Fruit fly (Drosophila melanogaster) whole organism, embryonic: ENCODE measurements around the gene dj-1beta.

Experiments
- CG10147 ChIP-seq: fragments of 200-800 bp; sonication (Bioruptor generic); optimal IDR thresholded peaks from 2 replicates; lab custom pipeline; 2019; ENCODE audit warnings: missing biosample characterization, mild to moderate bottlenecking, missing genetic modification characterization, moderate library complexity
- CG10959 ChIP-seq: fragments of 200-800 bp; sonication (Bioruptor generic); IDR thresholded peaks from 2 replicates; pipeline ENCODE4 v1.3.6; 2022; ENCODE audit warnings: missing biosample characterization, missing genetic modification characterization
- CG13424 ChIP-seq: fragments of 200-800 bp; sonication (Bioruptor generic); optimal IDR thresholded peaks from 2 replicates; lab custom pipeline; 2019; ENCODE audit warnings: missing biosample characterization, mild to moderate bottlenecking, missing genetic modification characterization, moderate library complexity
- CG13624 ChIP-seq: fragments of 200-800 bp; sonication (Bioruptor generic); optimal IDR thresholded peaks from 2 replicates; lab custom pipeline; 2016; ENCODE audit warnings: missing biosample characterization, missing genetic modification characterization
- CG1529 ChIP-seq: fragments of 200-800 bp; sonication (Bioruptor generic); optimal IDR thresholded peaks from 3 replicates; lab custom pipeline; 2018; ENCODE audit warnings: missing biosample characterization, missing genetic modification characterization
- CG16815 ChIP-seq: fragments of 200-800 bp; sonication (Bioruptor generic); optimal IDR thresholded peaks from 3 replicates; lab custom pipeline; 2017; ENCODE audit warnings: missing biosample characterization, mild to moderate bottlenecking, missing genetic modification characterization
- CG17612 ChIP-seq: fragments of 200-800 bp; sonication (Bioruptor generic); IDR thresholded peaks from 2 replicates; pipeline ENCODE4 v1.3.6; 2022; ENCODE audit warnings: missing biosample characterization, missing genetic modification characterization
- CG18011 ChIP-seq: fragments of 200-800 bp; sonication (Bioruptor generic); optimal IDR thresholded peaks from 2 replicates; lab custom pipeline; 2017; ENCODE audit warnings: missing biosample characterization, missing genetic modification characterization, mild to moderate bottlenecking, moderate library complexity, missing genotype
- CG2875 ChIP-seq: fragments of 200-800 bp; sonication (Bioruptor generic); optimal IDR thresholded peaks from 2 replicates; lab custom pipeline; 2017; ENCODE audit warnings: missing biosample characterization, mild to moderate bottlenecking, missing genetic modification characterization, missing genetic modification reagents
- CG3065 ChIP-seq: fragments of 200-800 bp; sonication (Bioruptor generic); optimal IDR thresholded peaks from 2 replicates; lab custom pipeline; 2016; ENCODE audit warnings: missing biosample characterization, missing genetic modification characterization
- CG32532 ChIP-seq: fragments of 200-800 bp; sonication (Bioruptor generic); IDR thresholded peaks from 2 replicates; pipeline ENCODE4 v1.3.6; 2022; ENCODE audit warnings: missing biosample characterization, missing genetic modification characterization
- CG3407 ChIP-seq: fragments of 200-800 bp; sonication (Bioruptor generic); optimal IDR thresholded peaks from 2 replicates; lab custom pipeline; 2018; ENCODE audit warnings: missing biosample characterization, mild to moderate bottlenecking, missing genetic modification characterization
- CG3995 ChIP-seq: fragments of 200-800 bp; sonication (Bioruptor generic); optimal IDR thresholded peaks from 3 replicates; lab custom pipeline; 2016; ENCODE audit warnings: missing biosample characterization, missing genetic modification characterization
- CG7928 ChIP-seq: fragments of 200-800 bp; sonication (Bioruptor generic); optimal IDR thresholded peaks from 2 replicates; lab custom pipeline; 2017; ENCODE audit warnings: missing biosample characterization, mild to moderate bottlenecking, missing genetic modification characterization
- CG7987 ChIP-seq: fragments of 200-800 bp; sonication (Bioruptor generic); optimal IDR thresholded peaks from 2 replicates; lab custom pipeline; 2018; ENCODE audit warnings: missing biosample characterization, mild to moderate bottlenecking, missing genetic modification characterization, moderate library complexity
- Elba2 ChIP-seq: fragments of 200-800 bp; sonication (Bioruptor generic); optimal IDR thresholded peaks from 3 replicates; lab custom pipeline; 2016; ENCODE audit warnings: missing biosample characterization, missing genetic modification characterization
- HLH54F ChIP-seq: fragments of 200-800 bp; sonication (Bioruptor generic); optimal IDR thresholded peaks from 3 replicates; lab custom pipeline; 2016; ENCODE audit warnings: missing biosample characterization, missing genetic modification characterization
- Hey ChIP-seq: fragments of 200-800 bp; sonication (Bioruptor generic); optimal IDR thresholded peaks from 3 replicates; lab custom pipeline; 2018; ENCODE audit warnings: missing biosample characterization, mild to moderate bottlenecking, missing genetic modification characterization
- Hmr ChIP-seq: fragments of 200-800 bp; sonication (Bioruptor generic); optimal IDR thresholded peaks from 3 replicates; lab custom pipeline; 2017; ENCODE audit warnings: mild to moderate bottlenecking, missing biosample characterization, missing genetic modification reagents, missing genetic modification characterization
- Hsf ChIP-seq: fragments of 200-800 bp; sonication (Bioruptor generic); optimal IDR thresholded peaks from 3 replicates; lab custom pipeline; 2016; ENCODE audit warnings: missing biosample characterization, missing genetic modification characterization
- Lim3 ChIP-seq: fragments of 200-800 bp; sonication (Bioruptor generic); IDR thresholded peaks from 2 replicates; pipeline ENCODE4 v1.3.6; 2022; ENCODE audit warnings: missing biosample characterization, missing genetic modification characterization
- Lpt ChIP-seq: fragments of >200 bp; optimal IDR thresholded peaks from 2 replicates; lab custom pipeline; 2018; ENCODE audit warnings: missing biosample characterization, missing genetic modification characterization
- PHDP ChIP-seq: fragments of 200-800 bp; sonication (Bioruptor generic); optimal IDR thresholded peaks from 3 replicates; lab custom pipeline; 2018; ENCODE audit warnings: missing biosample characterization, mild to moderate bottlenecking, missing genetic modification characterization, moderate library complexity
- Poxn ChIP-seq: fragments of 200-800 bp; sonication (Bioruptor generic); IDR thresholded peaks from 2 replicates; pipeline ENCODE4 v1.3.6; 2022; ENCODE audit warnings: missing biosample characterization, missing genetic modification characterization
- Side ChIP-seq: fragments of 200-800 bp; sonication (Bioruptor generic); optimal IDR thresholded peaks from 2 replicates; lab custom pipeline; 2016; ENCODE audit warnings: missing biosample characterization, missing genetic modification characterization
- Spps ChIP-seq: fragments of 200-800 bp; sonication (Bioruptor generic); optimal IDR thresholded peaks from 2 replicates; lab custom pipeline; 2018; ENCODE audit warnings: missing biosample characterization, mild to moderate bottlenecking, missing genetic modification characterization
- Vsx1 ChIP-seq: fragments of 200-800 bp; sonication (Bioruptor generic); optimal IDR thresholded peaks from 2 replicates; lab custom pipeline; 2017; ENCODE audit warnings: missing biosample characterization, mild to moderate bottlenecking, missing genetic modification characterization, missing genetic modification reagents
- br ChIP-seq: fragments of >200 bp; optimal IDR thresholded peaks from 2 replicates; lab custom pipeline; 2017
- btn ChIP-seq: fragments of 200-800 bp; sonication (Bioruptor generic); optimal IDR thresholded peaks from 2 replicates; lab custom pipeline; 2016; ENCODE audit warnings: missing biosample characterization, missing genetic modification characterization
- cg ChIP-seq: fragments of 200-800 bp; sonication (Bioruptor generic); optimal IDR thresholded peaks from 3 replicates; lab custom pipeline; 2019; ENCODE audit warnings: missing biosample characterization, mild to moderate bottlenecking, missing genetic modification characterization, moderate library complexity
- chm ChIP-seq: fragments of 200-800 bp; sonication (Bioruptor generic); IDR thresholded peaks from 2 replicates; pipeline ENCODE4 v1.3.6; 2022; ENCODE audit warnings: missing biosample characterization, missing genetic modification characterization
- ci ChIP-seq: fragments of 200-800 bp; sonication (Bioruptor generic); IDR thresholded peaks from 3 replicates; pipeline ENCODE4 v1.3.6; 2022; ENCODE audit warnings: missing biosample characterization, missing genetic modification characterization
- crc ChIP-seq: fragments of 200-800 bp; sonication (Bioruptor generic); optimal IDR thresholded peaks from 2 replicates; lab custom pipeline; 2016; ENCODE audit warnings: missing biosample characterization, missing genetic modification characterization
- dati ChIP-seq: fragments of 200-800 bp; sonication (Bioruptor generic); IDR thresholded peaks from 2 replicates; pipeline ENCODE4 v1.3.6; 2022; ENCODE audit warnings: missing biosample characterization, missing genetic modification characterization
- gce ChIP-seq: fragments of 200-800 bp; sonication (Bioruptor generic); IDR thresholded peaks from 3 replicates; pipeline ENCODE4 v1.3.6; 2022; ENCODE audit warnings: missing biosample characterization, missing genetic modification characterization
- gfzf ChIP-seq: fragments of 200-800 bp; sonication (Bioruptor generic); optimal IDR thresholded peaks from 2 replicates; lab custom pipeline; 2016; ENCODE audit warnings: missing biosample characterization, mild to moderate bottlenecking, missing genetic modification characterization, moderate library complexity
- grn ChIP-seq: fragments of 200-800 bp; sonication (Bioruptor generic); optimal IDR thresholded peaks from 3 replicates; lab custom pipeline; 2017; ENCODE audit warnings: missing biosample characterization, missing genetic modification characterization
- jumu ChIP-seq: fragments of 200-800 bp; sonication (Bioruptor generic); optimal IDR thresholded peaks from 3 replicates; lab custom pipeline; 2016; ENCODE audit warnings: missing biosample characterization, missing genetic modification characterization
- knrl ChIP-seq: fragments of 200-800 bp; sonication (Bioruptor generic); IDR thresholded peaks from 3 replicates; pipeline ENCODE4 v1.3.6; 2022; ENCODE audit warnings: missing biosample characterization, missing genetic modification characterization; ENCODE audit not compliant: partially characterized antibody
- lilli ChIP-seq: fragments of 200-800 bp; sonication (Bioruptor generic); optimal IDR thresholded peaks from 3 replicates; lab custom pipeline; 2016; ENCODE audit warnings: missing biosample characterization, missing genetic modification characterization
- mam ChIP-seq: fragments of 200-800 bp; sonication (Bioruptor generic); optimal IDR thresholded peaks from 3 replicates; lab custom pipeline; 2016; ENCODE audit warnings: missing biosample characterization, missing genetic modification characterization
- ranshi ChIP-seq: fragments of 200-800 bp; sonication (Bioruptor generic); IDR thresholded peaks from 2 replicates; pipeline ENCODE4 v1.3.6; 2022; ENCODE audit warnings: missing biosample characterization, missing genetic modification characterization
- ro ChIP-seq: fragments of 200-800 bp; sonication (Bioruptor generic); IDR thresholded peaks from 2 replicates; pipeline ENCODE4 v1.3.6; 2022; ENCODE audit warnings: missing biosample characterization, missing genetic modification characterization
- scrt ChIP-seq: fragments of 200-800 bp; sonication (Bioruptor generic); optimal IDR thresholded peaks from 2 replicates; lab custom pipeline; 2018; ENCODE audit warnings: missing biosample characterization, mild to moderate bottlenecking, missing genetic modification characterization, moderate library complexity
- sd ChIP-seq: fragments of 200-800 bp; sonication (Bioruptor generic); optimal IDR thresholded peaks from 3 replicates; lab custom pipeline; 2018; ENCODE audit warnings: missing biosample characterization, mild to moderate bottlenecking, missing genetic modification characterization, moderate library complexity
- shn ChIP-seq: fragments of 200-800 bp; sonication (Bioruptor generic); optimal IDR thresholded peaks from 3 replicates; lab custom pipeline; 2016; ENCODE audit warnings: missing biosample characterization, missing genetic modification characterization
- sim ChIP-seq: fragments of 200-800 bp; sonication (Bioruptor generic); IDR thresholded peaks from 2 replicates; pipeline ENCODE4 v1.3.6; 2022; ENCODE audit warnings: missing biosample characterization, missing genetic modification characterization
- slou ChIP-seq: fragments of 200-800 bp; sonication (Bioruptor generic); optimal IDR thresholded peaks from 3 replicates; lab custom pipeline; 2016; ENCODE audit warnings: missing biosample characterization, missing genetic modification characterization
- tin ChIP-seq: fragments of 200-800 bp; sonication (Bioruptor generic); optimal IDR thresholded peaks from 3 replicates; lab custom pipeline; 2016; ENCODE audit warnings: missing biosample characterization, missing genetic modification characterization
- tna ChIP-seq: fragments of 200-800 bp; sonication (Bioruptor generic); IDR thresholded peaks from 2 replicates; pipeline ENCODE4 v1.3.6; 2022; ENCODE audit warnings: missing biosample characterization, missing genetic modification characterization; ENCODE audit not compliant: partially characterized antibody
- yki ChIP-seq: fragments of >200 bp; optimal IDR thresholded peaks from 3 replicates; lab custom pipeline; 2018
- zf30C ChIP-seq: fragments of 200-800 bp; sonication (Bioruptor generic); optimal IDR thresholded peaks from 3 replicates; lab custom pipeline; 2018; ENCODE audit warnings: missing biosample characterization, mild to moderate bottlenecking, missing genetic modification characterization

Gene dj-1beta

DNA sequence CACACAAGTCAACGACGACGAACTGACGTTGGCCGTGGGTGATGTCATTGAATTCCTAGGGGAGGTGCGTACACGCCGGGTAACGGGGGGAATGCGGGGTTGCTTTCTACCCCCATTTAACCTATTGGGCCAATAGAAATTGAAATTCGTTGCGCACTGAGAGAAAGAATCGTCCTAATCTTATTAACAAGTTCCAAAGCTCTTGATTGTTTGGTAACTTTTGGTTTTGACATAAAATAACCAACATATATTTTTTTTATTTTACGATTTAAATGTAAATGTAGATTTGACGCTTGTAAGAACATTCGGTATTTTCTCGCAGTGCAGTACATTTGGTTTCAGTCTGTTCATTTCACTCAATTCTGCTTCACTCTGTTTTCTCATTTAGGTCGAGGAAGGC is 10.3 kb downstream of the dj-1beta start (continued):
- peak; percentile 55 for TF ChIP-seq crc (GFP tag; lab: Kevin White, UChicago)
- no peak for TF ChIP-seq CG7928 (GFP tag; lab: Kevin White, UChicago)
- no peak for TF ChIP-seq Lim3 (GFP tag; lab: Robert Waterston, UW)
- TF ChIP-seq grn (GFP tag; lab: Kevin White, UChicago): peak; percentile 15
- peak; percentile 50 for TF ChIP-seq Vsx1 (GFP tag; lab: Kevin White, UChicago)
- TF ChIP-seq sim (GFP tag; lab: Robert Waterston, UW): peak; percentile 58; the same call in 1 of the 2 replicates
- peak; percentile 69 for TF ChIP-seq chm (GFP tag; lab: Robert Waterston, UW)
- TF ChIP-seq ro (GFP tag; lab: Robert Waterston, UW): 0 out of 2 replicates have a peak, but pooled peaks have one; percentile 22
- TF ChIP-seq zf30C (GFP tag; lab: Kevin White, UChicago): peak; percentile 82
- peak; percentile 79 for TF ChIP-seq CG13624 (GFP tag; lab: Kevin White, UChicago)
- TF ChIP-seq Hmr (GFP tag; lab: Kevin White, UChicago): peak; percentile 84
- peak; percentile 23 for TF ChIP-seq shn
- TF ChIP-seq knrl (GFP tag; lab: Robert Waterston, UW): no peak
- peak; percentile 82 for TF ChIP-seq sd (tag; lab: Kevin White, UChicago)
- TF ChIP-seq ci (GFP tag; lab: Robert Waterston, UW): peak; percentile 92
- TF ChIP-seq cg (GFP tag; lab: Kevin White, UChicago): no peak
- TF ChIP-seq CG16815 (GFP tag; lab: Kevin White, UChicago): peak; percentile 82
- TF ChIP-seq CG3407 (GFP tag; lab: Kevin White, UChicago): peak; percentile 78
- peak; percentile 59 for TF ChIP-seq CG10147 (GFP tag; lab: Kevin White, UChicago)
- TF ChIP-seq tin (GFP tag; lab: Kevin White, UChicago): peak; percentile 83
- peak; percentile 59 for TF ChIP-seq CG18011 (GFP tag; lab: Kevin White, UChicago)
- TF ChIP-seq CG13424: peak; percentile 90
- no peak for TF ChIP-seq Poxn
- peak; percentile 87 for TF ChIP-seq Hsf (GFP tag; lab: Kevin White, UChicago)
- TF ChIP-seq CG3065 (GFP tag; lab: Kevin White, UChicago): peak; percentile 80
- TF ChIP-seq CG17612: 0 out of 2 replicates have a peak, but pooled peaks have one; percentile 45
- TF ChIP-seq Hey (tag; lab: Kevin White, UChicago): no peak
- peak; percentile 54; the same call in 1 of the 2 replicates for TF ChIP-seq ranshi (GFP tag; lab: Robert Waterston, UW)
- peak; percentile 91 for TF ChIP-seq PHDP (tag; lab: Kevin White, UChicago)
- TF ChIP-seq CG32532 (GFP tag; lab: Robert Waterston, UW): peak; percentile 63; the same call in 1 of the 2 replicates
- peak; percentile 73 for TF ChIP-seq CG2875 (GFP tag; lab: Kevin White, UChicago)
- TF ChIP-seq jumu: peak; percentile 74
- TF ChIP-seq CG1529 (GFP tag; lab: Kevin White, UChicago): peak; percentile 84
- no peak for TF ChIP-seq Lpt (GFP tag; lab: Kevin White, UChicago)
- no peak for TF ChIP-seq CG7987 (GFP tag; lab: Kevin White, UChicago)
- TF ChIP-seq dati (GFP tag; lab: Robert Waterston, UW): 0 out of 2 replicates have a peak, but pooled peaks have one; percentile 34
- TF ChIP-seq CG3995: no peak
- peak; percentile 89 for TF ChIP-seq lilli
- TF ChIP-seq br (lab: Kevin White, UChicago): no peak
- TF ChIP-seq tna: no peak
- peak; percentile 69 for TF ChIP-seq scrt (GFP tag; lab: Kevin White, UChicago)
- TF ChIP-seq HLH54F (GFP tag; lab: Kevin White, UChicago): peak; percentile 70
- peak; percentile 17 for TF ChIP-seq btn (GFP tag; lab: Kevin White, UChicago)
- TF ChIP-seq gce: peak; percentile 48; the same call in 1 of the 3 replicates
- peak; percentile 81 for TF ChIP-seq mam
- TF ChIP-seq yki: no peak
- TF ChIP-seq Spps (tag; lab: Kevin White, UChicago): peak; percentile 85
- peak; percentile 67 for TF ChIP-seq Side
- peak; percentile 20 for TF ChIP-seq Elba2 (GFP tag; lab: Kevin White, UChicago)
- TF ChIP-seq slou (GFP tag; lab: Kevin White, UChicago): peak; percentile 59
- TF ChIP-seq gfzf (GFP tag; lab: Kevin White, UChicago): no peak
- peak; percentile 71 for TF ChIP-seq CG10959 (GFP tag; lab: Robert Waterston, UW)
